Worm (Caenorhabditis elegans) whole organism, L1 larva: ENCODE results near the gene srj-33.

Source experiments
- blmp-1 ChIP-seq: fragments of 150-350 bp; optimal IDR thresholded peaks from 2 replicates; lab custom pipeline; 2014; ENCODE audit warnings: missing biosample characterization, missing genetic modification characterization
- ces-1 ChIP-seq: fragments of 150-350 bp; optimal IDR thresholded peaks from 2 replicates; lab custom pipeline; 2014; ENCODE audit warnings: missing biosample characterization, missing genetic modification reagents, missing genetic modification characterization
- dpl-1 ChIP-seq, 3 experiments: fragments of 150-350 bp in 2 of 3; sonication (generic microtip) in 1 of 3; optimal IDR thresholded peaks; 2 replicates each; lab custom pipeline; 2014 to 2017; ENCODE audit warnings: missing biosample characterization in 3 of 3, missing genetic modification characterization in 3 of 3, missing genetic modification reagents in 3 of 3
- elt-3 ChIP-seq, 6 experiments: fragments of 150-350 bp in 1 of 6; sonication (generic microtip); optimal IDR thresholded peaks; 2 replicates each; lab custom pipeline; 2017 to 2018; ENCODE audit warnings: missing biosample characterization in 6 of 6, missing genetic modification characterization in 6 of 6, inconsistent platforms in 1 of 6
- fos-1 ChIP-seq: fragments of 150-350 bp; optimal IDR thresholded peaks from 2 replicates; lab custom pipeline; 2014; ENCODE audit warnings: missing biosample characterization, missing genetic modification characterization
- rnt-1 ChIP-seq: sonication (generic microtip); optimal IDR thresholded peaks from 2 replicates; lab custom pipeline; 2016; ENCODE audit warnings: mild to moderate bottlenecking, missing genetic modification characterization, moderate library complexity, missing compliant biosample characterization
- xbp-1 ChIP-seq: sonication (generic microtip); optimal IDR thresholded peaks from 2 replicates; lab custom pipeline; 2016; ENCODE audit warnings: missing genetic modification characterization, missing compliant biosample characterization
- ztf-4 ChIP-seq: fragments of 150-350 bp; optimal IDR thresholded peaks from 2 replicates; lab custom pipeline; 2014; ENCODE audit warnings: missing biosample characterization, missing genetic modification characterization

- TF ChIP-seq dpl-1 (GFP tag; optimal IDR thresholded peaks at IDR 0.05; lab: Kevin White, UChicago): no peak
- no peak for TF ChIP-seq ces-1 (GFP tag; lab: Kevin White, UChicago)
- TF ChIP-seq fos-1 (tag; lab: Kevin White, UChicago): no peak
- no peak for TF ChIP-seq blmp-1
- no peak for TF ChIP-seq elt-3 (tag; optimal IDR thresholded peaks at IDR 0.05; lab: Kevin White, UChicago)
- TF ChIP-seq rnt-1 (tag; lab: Kevin White, UChicago): no peak
- TF ChIP-seq ztf-4 (tag; lab: Kevin White, UChicago): no peak
- no peak for TF ChIP-seq xbp-1 (tag; lab: Kevin White, UChicago)
Observed at ce11 chrV:9899278-9899677, 38.1 kb downstream of the srj-33 start, which contains the start of gene egl-47.
